Worm (Caenorhabditis elegans) whole organism, early embryonic: Measurements from ENCODE around the gene C15B12.2.

ENCODE experiments used
- aly-1 ChIP-seq: sonication (generic microtip); optimal IDR thresholded peaks from 2 replicates; lab custom pipeline; 2016; ENCODE audit warnings: missing genetic modification characterization, missing compliant biosample characterization
- ceh-36 ChIP-seq: sonication (generic microtip); optimal IDR thresholded peaks from 2 replicates; lab custom pipeline; 2016; ENCODE audit warnings: missing genetic modification characterization, inconsistent platforms, missing compliant biosample characterization
- ets-7 ChIP-seq: sonication (generic microtip); optimal IDR thresholded peaks from 2 replicates; lab custom pipeline; 2016; ENCODE audit warnings: missing genotype, missing genetic modification characterization, missing compliant biosample characterization
- flt-1 ChIP-seq: fragments of 200-800 bp; sonication (Bioruptor generic); IDR thresholded peaks from 2 replicates; pipeline ENCODE4 v1.3.6; 2022; ENCODE audit warnings: missing genetic modification characterization, missing compliant biosample characterization
- hmbx-1 ChIP-seq: sonication (generic microtip); optimal IDR thresholded peaks from 2 replicates; lab custom pipeline; 2016; ENCODE audit warnings: mild to moderate bottlenecking, missing genetic modification characterization, missing compliant biosample characterization
- hnd-1 ChIP-seq: sonication (generic microtip); optimal IDR thresholded peaks from 2 replicates; lab custom pipeline; 2016; ENCODE audit warnings: missing genetic modification characterization, missing compliant biosample characterization
- tbx-11 ChIP-seq: fragments of 200-800 bp; sonication (Bioruptor generic); IDR thresholded peaks from 2 replicates; pipeline ENCODE4 v1.3.6; 2022; ENCODE audit warnings: missing genetic modification characterization, missing compliant biosample characterization
- tbx-37 ChIP-seq: fragments of 200-800 bp; sonication (Bioruptor generic); conservative IDR thresholded peaks from 2 replicates; pipeline ENCODE4 v1.3.6; 2022; ENCODE audit warnings: missing genetic modification reagents, missing genetic modification characterization, missing compliant biosample characterization

DNA sequence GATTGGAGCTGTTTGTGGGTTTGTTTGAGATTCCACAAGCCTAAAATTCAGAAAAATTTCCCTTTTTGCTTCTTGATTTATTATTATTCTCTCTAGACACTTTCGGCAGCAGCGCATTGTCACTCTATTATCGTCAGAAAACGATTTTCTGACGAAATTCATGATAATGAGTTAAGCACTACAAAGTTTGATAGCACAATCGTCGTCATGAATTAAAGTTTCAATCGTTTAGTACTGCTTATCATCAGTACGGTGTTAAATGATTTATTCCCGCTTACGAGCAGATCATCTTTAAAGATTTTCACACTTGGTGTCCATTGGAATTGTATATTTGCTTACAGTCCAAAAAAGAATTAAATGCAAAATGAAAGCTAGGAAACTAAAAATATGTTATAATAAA lies 33.7 kb upstream of the C15B12.2 start:
- TF ChIP-seq hnd-1 (no peak), ets-7 (tag; lab: Kevin White, UChicago) (no peak), flt-1 (GFP tag; lab: Robert Waterston, UW) (no peak), tbx-37 (GFP tag; lab: Robert Waterston, UW) (no peak), hmbx-1 (tag; lab: Kevin White, UChicago) (no peak), ceh-36 (no peak), tbx-11 (GFP tag; lab: Robert Waterston, UW) (no peak), aly-1 (no peak)
